Worm (Caenorhabditis elegans) whole organism, L4 larva: ENCODE results near the gene atf-4.

ENCODE experiments used
- F26F4.8 ChIP-seq: fragments of 200-800 bp; sonication (Bioruptor generic); conservative IDR thresholded peaks from 2 replicates; pipeline ENCODE4 v1.3.6; 2022; ENCODE audit warnings: missing genetic modification characterization, missing compliant biosample characterization
- T20F7.1 ChIP-seq: fragments of 200-800 bp; sonication (Bioruptor generic); optimal IDR thresholded peaks from 2 replicates; lab custom pipeline; 2018; ENCODE audit warnings: mild to moderate bottlenecking, missing genetic modification characterization, missing compliant biosample characterization
- T26A8.4 ChIP-seq: fragments of 200-800 bp; sonication (Bioruptor generic); IDR thresholded peaks from 2 replicates; pipeline ENCODE4 v1.3.6; 2022; ENCODE audit warnings: missing genetic modification characterization, missing compliant biosample characterization
- Y48G9A.11 ChIP-seq: fragments of 200-800 bp; sonication (Bioruptor generic); IDR thresholded peaks from 2 replicates; pipeline ENCODE4 v1.3.6; 2022; ENCODE audit warnings: missing genetic modification reagents, missing genetic modification characterization, missing compliant biosample characterization
- Y5F2A.4 ChIP-seq: fragments of 200-800 bp; sonication (Bioruptor generic); optimal IDR thresholded peaks from 2 replicates; lab custom pipeline; 2018; ENCODE audit warnings: mild to moderate bottlenecking, missing genetic modification characterization, missing compliant biosample characterization
- Y75B8A.6 ChIP-seq: fragments of 200-800 bp; sonication (Bioruptor generic); IDR thresholded peaks from 2 replicates; pipeline ENCODE4 v1.3.6; 2022; ENCODE audit warnings: missing genetic modification reagents, missing genetic modification characterization, missing compliant biosample characterization
- aha-1 ChIP-seq: fragments of 150-350 bp; peaks from one replicate; lab custom pipeline; 2014; ENCODE audit warnings: missing biosample characterization, missing genetic modification characterization
- aly-2 ChIP-seq: sonication (generic microtip); optimal IDR thresholded peaks from 2 replicates; lab custom pipeline; 2018; ENCODE audit warnings: missing biosample characterization, missing genetic modification characterization
- ama-1 ChIP-seq: fragments of 150-350 bp; optimal IDR thresholded peaks from 2 replicates; lab custom pipeline; 2014; ENCODE audit warnings: inconsistent platforms, mixed read lengths
- ceh-62 ChIP-seq: sonication (generic microtip); optimal IDR thresholded peaks from 2 replicates; lab custom pipeline; 2017; ENCODE audit warnings: missing biosample characterization, missing genetic modification characterization
- cey-2 ChIP-seq: sonication (generic microtip); optimal IDR thresholded peaks from 3 replicates; lab custom pipeline; 2017; ENCODE audit warnings: missing genetic modification characterization, mild to moderate bottlenecking, missing compliant biosample characterization, antibody characterized with exemption, borderline replicate concordance; ENCODE audit not compliant: insufficient read depth
- daf-12 ChIP-seq: fragments of 150-350 bp; optimal IDR thresholded peaks from 2 replicates; lab custom pipeline; 2014; ENCODE audit warnings: missing biosample characterization, missing genetic modification reagents, missing genetic modification characterization
- daf-16 ChIP-seq, 3 experiments: sonication (generic microtip); optimal IDR thresholded peaks; 2 replicates each; lab custom pipeline; 2016 to 2017; ENCODE audit warnings: missing genetic modification characterization in 3 of 3, missing genetic modification reagents in 3 of 3, mild to moderate bottlenecking in 2 of 3, missing compliant biosample characterization in 2 of 3, missing biosample characterization in 1 of 3, moderate library complexity in 1 of 3
- daf-19 ChIP-seq: fragments of 200-800 bp; sonication (Bioruptor generic); conservative IDR thresholded peaks from 2 replicates; pipeline ENCODE4 v1.3.6; 2022; ENCODE audit warnings: missing genetic modification characterization, missing compliant biosample characterization
- dmd-6 ChIP-seq: fragments of 200-800 bp; sonication (Bioruptor generic); IDR thresholded peaks from 2 replicates; pipeline ENCODE4 v1.3.6; 2022; ENCODE audit warnings: missing genetic modification reagents, missing genetic modification characterization, missing compliant biosample characterization
- duxl-1 ChIP-seq: sonication (generic microtip); optimal IDR thresholded peaks from 2 replicates; lab custom pipeline; 2016; ENCODE audit warnings: mild to moderate bottlenecking, missing genetic modification characterization, moderate library complexity, missing compliant biosample characterization; ENCODE audit not compliant: poor library complexity
- dve-1 ChIP-seq: sonication (generic microtip); optimal IDR thresholded peaks from 2 replicates; lab custom pipeline; 2017; ENCODE audit warnings: antibody characterized with exemption, mild to moderate bottlenecking, missing genetic modification characterization, missing compliant biosample characterization; ENCODE audit not compliant: insufficient read depth
- hif-1 ChIP-seq, 2 experiments: sonication (generic microtip); optimal IDR thresholded peaks; 2 replicates each; lab custom pipeline; 2016 to 2017; ENCODE audit warnings: missing compliant biosample characterization in 2 of 2, missing genetic modification characterization in 2 of 2, missing genetic modification reagents in 2 of 2, missing genotype in 2 of 2, mild to moderate bottlenecking in 1 of 2
- hlh-11 ChIP-seq: fragments of 200-800 bp; sonication (Bioruptor generic); optimal IDR thresholded peaks from 2 replicates; lab custom pipeline; 2018; ENCODE audit warnings: mild to moderate bottlenecking, missing genetic modification characterization, missing compliant biosample characterization
- hmg-1.1 ChIP-seq: fragments of 200-800 bp; sonication (Bioruptor generic); IDR thresholded peaks from 2 replicates; pipeline ENCODE4 v1.3.6; 2022; ENCODE audit warnings: missing genetic modification reagents, missing genetic modification characterization, missing compliant biosample characterization
- lin-1 ChIP-seq: fragments of 200-800 bp; sonication (Bioruptor generic); IDR thresholded peaks from 2 replicates; pipeline ENCODE4 v1.3.6; 2022; ENCODE audit warnings: missing genetic modification reagents, missing genetic modification characterization, missing compliant biosample characterization
- lin-13 ChIP-seq: fragments of 150-350 bp; optimal IDR thresholded peaks from 2 replicates; lab custom pipeline; 2014; ENCODE audit warnings: missing biosample characterization, missing genetic modification reagents, missing genetic modification characterization
- lin-38 ChIP-seq: fragments of 200-800 bp; sonication (Bioruptor generic); IDR thresholded peaks from 2 replicates; pipeline ENCODE4 v1.3.6; 2022; ENCODE audit warnings: missing genetic modification reagents, missing genetic modification characterization, missing compliant biosample characterization
- lin-39 ChIP-seq: fragments of 150-350 bp; optimal IDR thresholded peaks from 2 replicates; lab custom pipeline; 2014; ENCODE audit warnings: missing biosample characterization, missing genetic modification reagents, missing genetic modification characterization
- lir-3 ChIP-seq: sonication (generic microtip); optimal IDR thresholded peaks from 2 replicates; lab custom pipeline; 2016; ENCODE audit warnings: mild to moderate bottlenecking, missing genetic modification characterization, missing compliant biosample characterization
- lsy-2 ChIP-seq, 2 experiments: fragments of 150-350 bp in 1 of 2; sonication (generic microtip) in 1 of 2; optimal IDR thresholded peaks; 2 replicates each; lab custom pipeline; 2014 to 2017; ENCODE audit warnings: missing biosample characterization in 2 of 2, missing genetic modification characterization in 2 of 2
- mep-1 ChIP-seq: fragments of 150-350 bp; sonication (generic microtip); optimal IDR thresholded peaks from 3 replicates; lab custom pipeline; 2014; ENCODE audit warnings: missing biosample characterization, missing genetic modification characterization
- nhr-102 ChIP-seq: sonication (generic microtip); optimal IDR thresholded peaks from 2 replicates; lab custom pipeline; 2016; ENCODE audit warnings: mild to moderate bottlenecking, missing genetic modification characterization, moderate library complexity, missing compliant biosample characterization
- nhr-11 ChIP-seq: fragments of 150-350 bp; optimal IDR thresholded peaks from 2 replicates; lab custom pipeline; 2014; ENCODE audit warnings: missing biosample characterization, missing genetic modification characterization
- nhr-237 ChIP-seq: sonication (generic microtip); optimal IDR thresholded peaks from 2 replicates; lab custom pipeline; 2017; ENCODE audit warnings: missing biosample characterization, missing genetic modification characterization
- nhr-41 ChIP-seq: fragments of 200-800 bp; sonication (Bioruptor generic); IDR thresholded peaks from 2 replicates; pipeline ENCODE4 v1.3.6; 2022; ENCODE audit warnings: missing genetic modification reagents, missing genetic modification characterization, missing compliant biosample characterization
- nhr-42 ChIP-seq: fragments of 200-800 bp; sonication (Bioruptor generic); IDR thresholded peaks from 2 replicates; pipeline ENCODE4 v1.3.6; 2022; ENCODE audit warnings: missing genetic modification characterization, missing compliant biosample characterization
- pha-4 ChIP-seq, 2 experiments: fragments of 150-350 bp in 1 of 2; fragments of 200-800 bp in 1 of 2; sonication (Bioruptor generic) in 1 of 2; IDR thresholded peaks in 1 of 2; optimal IDR thresholded peaks in 1 of 2; 2 replicates each; pipeline versions ENCODE4 v1.3.6 to Lab custom; 2014 to 2022; ENCODE audit warnings: missing genetic modification characterization in 2 of 2, missing genetic modification reagents in 2 of 2, missing biosample characterization in 1 of 2, missing compliant biosample characterization in 1 of 2
- sdz-12 ChIP-seq: fragments of 200-800 bp; sonication (Bioruptor generic); optimal IDR thresholded peaks from 2 replicates; lab custom pipeline; 2018; ENCODE audit warnings: mild to moderate bottlenecking, missing genetic modification characterization, missing compliant biosample characterization
- set-16 ChIP-seq: fragments of 200-800 bp; sonication (Bioruptor generic); IDR thresholded peaks from 2 replicates; pipeline ENCODE4 v1.3.6; 2022; ENCODE audit warnings: missing genetic modification reagents, missing genetic modification characterization, missing compliant biosample characterization
- snpc-1.2 ChIP-seq: fragments of 200-800 bp; sonication (Bioruptor generic); IDR thresholded peaks from 2 replicates; pipeline ENCODE4 v1.3.6; 2022; ENCODE audit warnings: missing genetic modification reagents, missing genetic modification characterization, missing compliant biosample characterization
- spr-3 ChIP-seq: fragments of 200-800 bp; sonication (Bioruptor generic); optimal IDR thresholded peaks from 2 replicates; lab custom pipeline; 2018; ENCODE audit warnings: mild to moderate bottlenecking, missing genetic modification characterization, missing compliant biosample characterization
- tag-97 ChIP-seq: fragments of 200-800 bp; sonication (Bioruptor generic); IDR thresholded peaks from 2 replicates; pipeline ENCODE4 v1.3.6; 2022; ENCODE audit warnings: missing genetic modification characterization, missing compliant biosample characterization
- tra-1 ChIP-seq: fragments of 200-800 bp; sonication (Bioruptor generic); IDR thresholded peaks from 2 replicates; pipeline ENCODE4 v1.3.6; 2022; ENCODE audit warnings: missing genetic modification reagents, missing genetic modification characterization, missing compliant biosample characterization
- unc-130 ChIP-seq: sonication (generic microtip); optimal IDR thresholded peaks from 2 replicates; lab custom pipeline; 2016; ENCODE audit warnings: missing genetic modification reagents, missing genetic modification characterization, missing compliant biosample characterization
- zag-1 ChIP-seq: fragments of 150-350 bp; optimal IDR thresholded peaks from 2 replicates; lab custom pipeline; 2014; ENCODE audit warnings: missing biosample characterization, missing genetic modification characterization
- zfp-2 ChIP-seq: sonication (generic microtip); optimal IDR thresholded peaks from 2 replicates; lab custom pipeline; 2016; ENCODE audit warnings: mild to moderate bottlenecking, missing genetic modification characterization, missing compliant biosample characterization
- zfp-3 ChIP-seq: fragments of 200-800 bp; sonication (Bioruptor generic); conservative IDR thresholded peaks from 2 replicates; pipeline ENCODE4 v1.3.6; 2022; ENCODE audit warnings: missing genetic modification reagents, missing genetic modification characterization, missing compliant biosample characterization
- ztf-7 ChIP-seq: fragments of 150-350 bp; optimal IDR thresholded peaks from 2 replicates; lab custom pipeline; 2014; ENCODE audit warnings: missing biosample characterization, missing genetic modification characterization

The atf-4 gene

ce11 chrX:14808796-14809195 lies 1.8 kb downstream of the atf-4 start:
- TF ChIP-seq unc-130 (GFP tag; lab: Kevin White, UChicago) (no peak), T26A8.4 (GFP tag; lab: Robert Waterston, UW) (peak; percentile 72), lir-3 (tag; lab: Kevin White, UChicago) (no peak), mep-1 (tag; lab: Kevin White, UChicago) (peak; percentile 23), lin-39 (no peak), ztf-7 (no peak), T20F7.1 (GFP tag; lab: Kevin White, UChicago) (peak; percentile 38), nhr-42 (GFP tag; lab: Robert Waterston, UW) (0 out of 2 replicates have a peak, but pooled peaks have one; percentile 58), hmg-1.1 (no peak), daf-19 (GFP tag; lab: Robert Waterston, UW) (no peak), set-16 (GFP tag; lab: Robert Waterston, UW) (no peak), pha-4 (GFP tag; IDR thresholded peaks at IDR 0.05; lab: Robert Waterston, UW) (no peak), pha-4 (tag; optimal IDR thresholded peaks at IDR 0.05; lab: Kevin White, UChicago) (no peak), nhr-11 (tag; lab: Kevin White, UChicago) (no peak), lsy-2 (tag; optimal IDR thresholded peaks at IDR 0.05; lab: Kevin White, UChicago) (peak in 1 of 2 experiments; percentile 16), lin-1 (no peak), zfp-3 (0 out of 2 replicates have a peak, but pooled peaks have one; percentile 53), sdz-12 (peak; percentile 47), nhr-102 (no peak), snpc-1.2 (GFP tag; lab: Robert Waterston, UW) (no peak), ceh-62 (tag; lab: Kevin White, UChicago) (no peak), nhr-41 (GFP tag; lab: Robert Waterston, UW) (no peak), hlh-11 (tag; lab: Kevin White, UChicago) (peak; percentile 13), hif-1 (tag; optimal IDR thresholded peaks at IDR 0.05; lab: Kevin White, UChicago) (peak in 1 of 2 experiments; percentile 20), lin-38 (GFP tag; lab: Robert Waterston, UW) (0 out of 2 replicates have a peak, but pooled peaks have one; percentile 25), spr-3 (peak; percentile 60), aha-1 (tag; lab: Kevin White, UChicago) (peak; percentile 10), duxl-1 (tag; lab: Kevin White, UChicago) (peak; percentile 22), daf-16 (GFP tag; optimal IDR thresholded peaks at IDR 0.05; lab: Kevin White, UChicago) (no peak), daf-16 (tag; optimal IDR thresholded peaks at IDR 0.05; lab: Kevin White, UChicago) (peak; percentile 78), zfp-2 (tag; lab: Kevin White, UChicago) (no peak), dve-1 (tag; lab: Kevin White, UChicago) (peak; percentile 35)
- TF ChIP-seq, all 104 proteins: peak for 15

ce11 chrX:14806936-14807335 lies 3.7 kb downstream of the atf-4 start, which contains the start of gene F42D1.4:
F42D1.4 (plus strand) TSS chrX:14807236.
- TF ChIP-seq lir-3 (tag; lab: Kevin White, UChicago) (no peak), tra-1 (GFP tag; lab: Robert Waterston, UW) (no peak), F26F4.8 (GFP tag; lab: Robert Waterston, UW) (no peak), daf-16 (GFP tag; optimal IDR thresholded peaks at IDR 0.05; lab: Kevin White, UChicago) (no peak), daf-16 (tag; optimal IDR thresholded peaks at IDR 0.05; lab: Kevin White, UChicago) (no peak), tag-97 (GFP tag; lab: Robert Waterston, UW) (no peak), nhr-237 (no peak)

ce11 chrX:14805746-14806145 lies 4.9 kb downstream of the atf-4 start:
- TF ChIP-seq dmd-6: no peak
- no peak for TF ChIP-seq daf-12 (tag; lab: Kevin White, UChicago)
- no peak for TF ChIP-seq cey-2 (tag; lab: Kevin White, UChicago)
- TF ChIP-seq unc-130 (GFP tag; lab: Kevin White, UChicago): no peak
- TF ChIP-seq lin-38 (GFP tag; lab: Robert Waterston, UW): no peak
- no peak for TF ChIP-seq hmg-1.1
- no peak for TF ChIP-seq aly-2 (tag; lab: Kevin White, UChicago)
- TF ChIP-seq Y5F2A.4 (GFP tag; lab: Kevin White, UChicago): no peak
- no peak for TF ChIP-seq Y75B8A.6 (GFP tag; lab: Robert Waterston, UW)
- no peak for TF ChIP-seq hlh-11 (tag; lab: Kevin White, UChicago)
- TF ChIP-seq ama-1: no peak
- TF ChIP-seq zag-1 (tag; lab: Kevin White, UChicago): no peak
- TF ChIP-seq Y48G9A.11: no peak
- no peak for TF ChIP-seq lin-39
- no peak for TF ChIP-seq lin-13 (GFP tag; lab: Kevin White, UChicago)
